Fruit fly (Drosophila melanogaster) whole organism, embryonic: Measurements from ENCODE around the gene cher.

Source experiments
- CG10147 ChIP-seq: fragments of 200-800 bp; sonication (Bioruptor generic); optimal IDR thresholded peaks from 2 replicates; lab custom pipeline; 2019; ENCODE audit warnings: missing biosample characterization, mild to moderate bottlenecking, missing genetic modification characterization, moderate library complexity
- CG14860 ChIP-seq: fragments of 200-800 bp; sonication (Bioruptor generic); IDR thresholded peaks from 3 replicates; pipeline ENCODE4 v1.3.6; 2022; ENCODE audit warnings: missing biosample characterization, missing genetic modification characterization; ENCODE audit not compliant: partially characterized antibody
- CG15514 ChIP-seq: fragments of 200-800 bp; sonication (Bioruptor generic); optimal IDR thresholded peaks from 3 replicates; lab custom pipeline; 2017; ENCODE audit warnings: missing biosample characterization, missing genetic modification characterization, mild to moderate bottlenecking, moderate library complexity, missing genetic modification reagents
- CG17359 ChIP-seq: fragments of 200-800 bp; sonication (Bioruptor generic); optimal IDR thresholded peaks from 3 replicates; lab custom pipeline; 2018; ENCODE audit warnings: missing biosample characterization, mild to moderate bottlenecking, missing genetic modification characterization, moderate library complexity
- CG17912 ChIP-seq: fragments of 200-800 bp; sonication (Bioruptor generic); optimal IDR thresholded peaks from 2 replicates; lab custom pipeline; 2018; ENCODE audit warnings: missing biosample characterization, mild to moderate bottlenecking, missing genetic modification characterization
- CG2678 ChIP-seq: fragments of 200-800 bp; sonication (Bioruptor generic); optimal IDR thresholded peaks from 3 replicates; lab custom pipeline; 2019; ENCODE audit warnings: missing biosample characterization, mild to moderate bottlenecking, missing genetic modification characterization, moderate library complexity
- CG30431 ChIP-seq: fragments of 200-800 bp; sonication (Bioruptor generic); optimal IDR thresholded peaks from 2 replicates; lab custom pipeline; 2017; ENCODE audit warnings: missing biosample characterization, missing genetic modification characterization
- CG4404 ChIP-seq: fragments of 200-800 bp; sonication (Bioruptor generic); IDR thresholded peaks from 2 replicates; pipeline ENCODE4 v1.3.6; 2022; ENCODE audit warnings: missing biosample characterization, missing genetic modification characterization
- CG9437 ChIP-seq: fragments of 200-800 bp; sonication (Bioruptor generic); optimal IDR thresholded peaks from 2 replicates; lab custom pipeline; 2018; ENCODE audit warnings: missing biosample characterization, mild to moderate bottlenecking, missing genetic modification characterization
- CG9609 ChIP-seq: fragments of 200-800 bp; sonication (Bioruptor generic); optimal IDR thresholded peaks from 3 replicates; lab custom pipeline; 2016; ENCODE audit warnings: missing biosample characterization, missing genetic modification characterization
- Dp ChIP-seq: fragments of 200-800 bp; sonication (Bioruptor generic); optimal IDR thresholded peaks from 2 replicates; lab custom pipeline; 2018; ENCODE audit warnings: missing biosample characterization, mild to moderate bottlenecking, missing genetic modification characterization, moderate library complexity
- Drgx ChIP-seq: fragments of 200-800 bp; sonication (Bioruptor generic); IDR thresholded peaks from 2 replicates; pipeline ENCODE4 v1.3.6; 2022; ENCODE audit warnings: missing biosample characterization, missing genetic modification characterization
- E2f2 ChIP-seq: fragments of 200-800 bp; sonication (Bioruptor generic); IDR thresholded peaks from 2 replicates; pipeline ENCODE4 v1.3.6; 2022; ENCODE audit warnings: missing biosample characterization, missing genetic modification characterization
- Hey ChIP-seq: fragments of 200-800 bp; sonication (Bioruptor generic); optimal IDR thresholded peaks from 3 replicates; lab custom pipeline; 2018; ENCODE audit warnings: missing biosample characterization, mild to moderate bottlenecking, missing genetic modification characterization
- Kr ChIP-seq: fragments of 200-800 bp; sonication (Bioruptor generic); optimal IDR thresholded peaks from 2 replicates; lab custom pipeline; 2017; ENCODE audit warnings: missing biosample characterization, mild to moderate bottlenecking, missing genetic modification characterization
- MBD-R2 ChIP-seq: fragments of 200-800 bp; sonication (Bioruptor generic); IDR thresholded peaks from 2 replicates; pipeline ENCODE4 v1.3.6; 2022; ENCODE audit warnings: missing biosample characterization, missing genetic modification characterization
- MESR4 ChIP-seq: fragments of 200-800 bp; sonication (Bioruptor generic); optimal IDR thresholded peaks from 2 replicates; lab custom pipeline; 2018; ENCODE audit warnings: missing biosample characterization, mild to moderate bottlenecking, missing genetic modification characterization, moderate library complexity
- Ravus ChIP-seq: fragments of 200-800 bp; sonication (Bioruptor generic); IDR thresholded peaks from 2 replicates; pipeline ENCODE4 v1.3.6; 2022; ENCODE audit warnings: missing biosample characterization, missing genetic modification characterization
- Taf1 ChIP-seq: fragments of 200-800 bp; sonication (Bioruptor generic); IDR thresholded peaks from 2 replicates; pipeline ENCODE4 v1.3.6; 2022; ENCODE audit warnings: missing biosample characterization, missing genetic modification characterization
- Xbp1 ChIP-seq: fragments of 200-800 bp; sonication (Bioruptor generic); optimal IDR thresholded peaks from 3 replicates; lab custom pipeline; 2016; ENCODE audit warnings: missing biosample characterization, mild to moderate bottlenecking, missing genetic modification characterization
- Xrp1 ChIP-seq: fragments of 200-800 bp; sonication (Bioruptor generic); IDR thresholded peaks from 2 replicates; pipeline ENCODE4 v1.3.6; 2022; ENCODE audit warnings: missing biosample characterization, missing genetic modification characterization
- ab ChIP-seq: fragments of 200-800 bp; sonication (Bioruptor generic); optimal IDR thresholded peaks from 2 replicates; lab custom pipeline; 2016; ENCODE audit warnings: missing biosample characterization, missing genetic modification characterization
- bsh ChIP-seq, 2 experiments: fragments of 200-800 bp; sonication (Bioruptor generic); optimal IDR thresholded peaks; 2 replicates each; lab custom pipeline; 2017 to 2018; ENCODE audit warnings: mild to moderate bottlenecking in 2 of 2, missing biosample characterization in 2 of 2, missing genetic modification characterization in 2 of 2, moderate library complexity in 1 of 2
- croc ChIP-seq: fragments of 200-800 bp; sonication (Bioruptor generic); conservative IDR thresholded peaks from 3 replicates; pipeline ENCODE4 v1.3.6; 2022; ENCODE audit warnings: missing biosample characterization, missing genetic modification characterization
- dpn ChIP-seq, 2 experiments: fragments of 200-800 bp; sonication (Bioruptor generic); optimal IDR thresholded peaks; 3 replicates each; lab custom pipeline; 2016; ENCODE audit warnings: missing biosample characterization in 2 of 2, missing genetic modification characterization in 2 of 2
- gfzf ChIP-seq: fragments of 200-800 bp; sonication (Bioruptor generic); optimal IDR thresholded peaks from 2 replicates; lab custom pipeline; 2016; ENCODE audit warnings: missing biosample characterization, mild to moderate bottlenecking, missing genetic modification characterization, moderate library complexity
- h ChIP-seq: fragments of >200 bp; optimal IDR thresholded peaks from 2 replicates; lab custom pipeline; 2017
- hbn ChIP-seq: fragments of 200-800 bp; sonication (Bioruptor generic); IDR thresholded peaks from 2 replicates; pipeline ENCODE4 v1.3.6; 2022; ENCODE audit warnings: missing biosample characterization, missing genetic modification characterization; ENCODE audit not compliant: partially characterized antibody
- her ChIP-seq: fragments of 200-800 bp; sonication (Bioruptor generic); optimal IDR thresholded peaks from 2 replicates; lab custom pipeline; 2016; ENCODE audit warnings: missing biosample characterization, missing genetic modification characterization
- knrl ChIP-seq: fragments of 200-800 bp; sonication (Bioruptor generic); IDR thresholded peaks from 3 replicates; pipeline ENCODE4 v1.3.6; 2022; ENCODE audit warnings: missing biosample characterization, missing genetic modification characterization; ENCODE audit not compliant: partially characterized antibody
- lilli ChIP-seq: fragments of 200-800 bp; sonication (Bioruptor generic); optimal IDR thresholded peaks from 3 replicates; lab custom pipeline; 2016; ENCODE audit warnings: missing biosample characterization, missing genetic modification characterization
- lmd ChIP-seq: fragments of 200-800 bp; sonication (Bioruptor generic); IDR thresholded peaks from 2 replicates; pipeline ENCODE4 v1.3.6; 2022; ENCODE audit warnings: missing biosample characterization, missing genetic modification characterization
- mld ChIP-seq: fragments of 200-800 bp; sonication (Bioruptor generic); IDR thresholded peaks from 3 replicates; pipeline ENCODE4 v1.3.6; 2022; ENCODE audit warnings: missing biosample characterization, missing genetic modification characterization; ENCODE audit not compliant: partially characterized antibody
- nau ChIP-seq: fragments of 200-800 bp; sonication (Bioruptor generic); optimal IDR thresholded peaks from 3 replicates; lab custom pipeline; 2017; ENCODE audit warnings: missing biosample characterization, mild to moderate bottlenecking, missing genetic modification characterization, missing genetic modification reagents
- nerfin-2 ChIP-seq: fragments of 200-800 bp; sonication (Bioruptor generic); IDR thresholded peaks from 2 replicates; pipeline ENCODE4 v1.3.6; 2022; ENCODE audit warnings: missing biosample characterization, missing genetic modification characterization; ENCODE audit not compliant: partially characterized antibody
- pros ChIP-seq: fragments of 200-800 bp; sonication (Bioruptor generic); optimal IDR thresholded peaks from 3 replicates; lab custom pipeline; 2019; ENCODE audit warnings: missing biosample characterization, mild to moderate bottlenecking, missing genetic modification characterization, moderate library complexity
- row ChIP-seq: fragments of 200-800 bp; sonication (Bioruptor generic); IDR thresholded peaks from 3 replicates; pipeline ENCODE4 v1.3.6; 2022; ENCODE audit warnings: missing biosample characterization, missing genetic modification characterization
- seq ChIP-seq: fragments of 200-800 bp; sonication (Bioruptor generic); IDR thresholded peaks from 2 replicates; pipeline ENCODE4 v1.3.6; 2022; ENCODE audit warnings: missing biosample characterization, missing genetic modification characterization
- shn ChIP-seq: fragments of 200-800 bp; sonication (Bioruptor generic); optimal IDR thresholded peaks from 3 replicates; lab custom pipeline; 2016; ENCODE audit warnings: missing biosample characterization, missing genetic modification characterization
- sna ChIP-seq: fragments of 200-800 bp; sonication (Bioruptor generic); IDR thresholded peaks from 2 replicates; pipeline ENCODE4 v1.3.6; 2022; ENCODE audit warnings: missing biosample characterization, missing genetic modification characterization; ENCODE audit not compliant: partially characterized antibody
- so ChIP-seq: fragments of 200-800 bp; sonication (Bioruptor generic); IDR thresholded peaks from 3 replicates; pipeline ENCODE4 v1.3.6; 2022; ENCODE audit warnings: missing biosample characterization, missing genetic modification characterization
- sug ChIP-seq: fragments of 200-800 bp; optimal IDR thresholded peaks from 2 replicates; lab custom pipeline; 2019; ENCODE audit warnings: missing biosample characterization, mild to moderate bottlenecking, missing genetic modification characterization, moderate library complexity
- tap ChIP-seq: fragments of 200-800 bp; optimal IDR thresholded peaks from 3 replicates; lab custom pipeline; 2019; ENCODE audit warnings: missing biosample characterization, mild to moderate bottlenecking, missing genetic modification characterization, moderate library complexity
- vnd ChIP-seq: fragments of 200-800 bp; sonication (Bioruptor generic); IDR thresholded peaks from 3 replicates; pipeline ENCODE4 v1.3.6; 2022; ENCODE audit warnings: missing biosample characterization, missing genetic modification characterization; ENCODE audit not compliant: partially characterized antibody
- yki ChIP-seq: fragments of >200 bp; optimal IDR thresholded peaks from 3 replicates; lab custom pipeline; 2018

cher gene

dm6 chr3R:17085029-17085807, 40.0 kb downstream of the cher start, which contains the start of gene GckIII (continued):
- no peak for TF ChIP-seq gfzf (GFP tag; lab: Kevin White, UChicago)
- no peak for TF ChIP-seq shn (GFP tag; lab: Kevin White, UChicago)
- no peak for TF ChIP-seq CG30431
- no peak for TF ChIP-seq Taf1 (GFP tag; lab: Robert Waterston, UW)
- peak; percentile 17 for TF ChIP-seq CG17359 (tag; lab: Kevin White, UChicago)
- no peak for TF ChIP-seq CG17912 (GFP tag; lab: Kevin White, UChicago)
- peak; percentile 52 for TF ChIP-seq hbn (GFP tag; lab: Robert Waterston, UW)
- TF ChIP-seq CG9437 (GFP tag; lab: Kevin White, UChicago): no peak
- TF ChIP-seq row (GFP tag; lab: Robert Waterston, UW): 0 out of 3 replicates have a peak, but pooled peaks have one; percentile 17
- no peak for TF ChIP-seq CG10147 (GFP tag; lab: Kevin White, UChicago)
- peak; percentile 72; the same call in 2 of the 3 replicates for TF ChIP-seq knrl
- TF ChIP-seq MESR4 (GFP tag; lab: Kevin White, UChicago): peak; percentile 89
- no peak for TF ChIP-seq CG4404 (GFP tag; lab: Robert Waterston, UW)
- TF ChIP-seq Hey: no peak
- TF ChIP-seq Kr (GFP tag; lab: Kevin White, UChicago): no peak
- no peak for TF ChIP-seq so
- TF ChIP-seq Xrp1 (GFP tag; lab: Robert Waterston, UW): peak; percentile 12
- TF ChIP-seq MBD-R2 (GFP tag; lab: Robert Waterston, UW): peak; percentile 54
- no peak for TF ChIP-seq her (GFP tag; lab: Kevin White, UChicago)
- TF ChIP-seq nau (GFP tag; lab: Kevin White, UChicago): no peak
- TF ChIP-seq CG14860 (GFP tag; lab: Robert Waterston, UW): peak; percentile 83
- TF ChIP-seq pros (GFP tag; lab: Kevin White, UChicago): no peak
- TF ChIP-seq CG9609: no peak
- no peak for TF ChIP-seq Ravus
- no peak for TF ChIP-seq lmd (GFP tag; lab: Robert Waterston, UW)
- TF ChIP-seq lilli (GFP tag; lab: Kevin White, UChicago): no peak
- TF ChIP-seq Dp (GFP tag; lab: Kevin White, UChicago): peak; percentile 51
- peak; percentile 24 for TF ChIP-seq CG15514 (GFP tag; lab: Kevin White, UChicago)
- no peak for TF ChIP-seq tap
- TF ChIP-seq dpn (GFP tag; optimal IDR thresholded peaks at IDR 0.05; lab: Kevin White, UChicago): no peak
- TF ChIP-seq seq (GFP tag; lab: Robert Waterston, UW): no peak
- peak; percentile 87 for TF ChIP-seq mld (GFP tag; lab: Robert Waterston, UW)
- peak; percentile 57 for TF ChIP-seq nerfin-2 (GFP tag; lab: Robert Waterston, UW)
- TF ChIP-seq yki (lab: Kevin White, UChicago): no peak
- TF ChIP-seq sna (GFP tag; lab: Robert Waterston, UW): peak; percentile 81
- TF ChIP-seq Drgx (GFP tag; lab: Robert Waterston, UW): no peak
- TF ChIP-seq sug (tag; lab: Kevin White, UChicago): no peak
- TF ChIP-seq bsh (GFP tag; optimal IDR thresholded peaks at IDR 0.05; lab: Kevin White, UChicago): no peak
- no peak for TF ChIP-seq croc (GFP tag; lab: Robert Waterston, UW)
- peak; percentile 66 for TF ChIP-seq vnd (GFP tag; lab: Robert Waterston, UW)
- TF ChIP-seq Xbp1 (GFP tag; lab: Kevin White, UChicago): no peak
- TF ChIP-seq CG2678 (tag; lab: Kevin White, UChicago): no peak
- no peak for TF ChIP-seq ab (GFP tag; lab: Kevin White, UChicago)
- peak; percentile 51; the same call in 1 of the 2 replicates for TF ChIP-seq E2f2
- TF ChIP-seq h (lab: Kevin White, UChicago): no peak
